Fruit fly (Drosophila melanogaster): ENCODE results near the gene CecA2.

The CecA2 gene

dm6 chr3R:30189836-30190235 lies 22.1 kb upstream of the CecA2 start (continued):
- TF ChIP-seq Hey (tag; optimal IDR thresholded peaks at IDR 0.05) (no peak), CG10366 (GFP tag; IDR thresholded peaks at IDR 0.05) (peak; percentile 78), CG10543 (GFP tag; optimal IDR thresholded peaks at IDR 0.05) (no peak), ato (GFP tag; IDR thresholded peaks at IDR 0.05; ENCODE audit: partially characterized antibody) (no peak), Meics (GFP tag; optimal IDR thresholded peaks at IDR 0.05) (peak; percentile 66), wek (GFP tag; optimal IDR thresholded peaks at IDR 0.05) (peak; percentile 28), CG9727 (GFP tag; optimal IDR thresholded peaks at IDR 0.05) (peak; percentile 56), CG9215 (GFP tag; IDR thresholded peaks at IDR 0.05) (peak; percentile 63; the same call in 1 of the 2 replicates), esg (GFP tag; conservative IDR thresholded peaks at IDR 0.05) (peak; percentile 80), CG3065 (GFP tag; optimal IDR thresholded peaks at IDR 0.05) (no peak), fd102C (GFP tag; optimal IDR thresholded peaks at IDR 0.05) (no peak), cad (GFP tag; optimal IDR thresholded peaks at IDR 0.05) (no peak), CG17385 (GFP tag; optimal IDR thresholded peaks at IDR 0.05) (peak; percentile 71), luna (GFP tag; optimal IDR thresholded peaks at IDR 0.05) (no peak), CG4424 (GFP tag; optimal IDR thresholded peaks at IDR 0.05) (peak; percentile 62), gem (tag; optimal IDR thresholded peaks at IDR 0.05) (peak; percentile 83), exex (tag; optimal IDR thresholded peaks at IDR 0.05) (peak; percentile 15), pita (GFP tag; optimal IDR thresholded peaks at IDR 0.05) (no peak), mam (GFP tag; optimal IDR thresholded peaks at IDR 0.05) (peak; percentile 20), HmgZ (tag; optimal IDR thresholded peaks at IDR 0.05) (peak; percentile 40), CG10431 (GFP tag; optimal IDR thresholded peaks at IDR 0.05) (no peak), gce (GFP tag; IDR thresholded peaks at IDR 0.05) (peak; percentile 75; the same call in 1 of the 3 replicates), peb (GFP tag; IDR thresholded peaks at IDR 0.05) (peak; percentile 59; the same call in 1 of the 2 replicates), tup (GFP tag; optimal IDR thresholded peaks at IDR 0.05) (no peak), schlank (tag; optimal IDR thresholded peaks at IDR 0.05) (no peak), tap (tag; optimal IDR thresholded peaks at IDR 0.05) (peak; percentile 78), Elba2 (GFP tag; optimal IDR thresholded peaks at IDR 0.05) (no peak), Dfd (GFP tag; optimal IDR thresholded peaks at IDR 0.05) (no peak), Aef1 (GFP tag; IDR thresholded peaks at IDR 0.05) (peak; percentile 79), Mes4 (GFP tag; optimal IDR thresholded peaks at IDR 0.05) (peak; percentile 44), corto (GFP tag; optimal IDR thresholded peaks at IDR 0.05) (no peak), CG2129 (GFP tag; IDR thresholded peaks at IDR 0.05; ENCODE audit: partially characterized antibody) (no peak), CG10462 (GFP tag; optimal IDR thresholded peaks at IDR 0.05) (peak; percentile 16), ems (GFP tag; optimal IDR thresholded peaks at IDR 0.05) (peak; percentile 24), CG43689 (GFP tag; IDR thresholded peaks at IDR 0.05) (peak; percentile 58), Hand (GFP tag; optimal IDR thresholded peaks at IDR 0.05) (no peak), CG17568 (GFP tag; optimal IDR thresholded peaks at IDR 0.05) (peak; percentile 30), croc (GFP tag; conservative IDR thresholded peaks at IDR 0.05) (peak; percentile 65), Hr39 (optimal IDR thresholded peaks at IDR 0.05) (no peak), fd3F (GFP tag; optimal IDR thresholded peaks at IDR 0.05) (peak; percentile 53), ro (GFP tag; IDR thresholded peaks at IDR 0.05) (peak; percentile 67), da (GFP tag; optimal IDR thresholded peaks at IDR 0.05) (no peak), CG17359 (tag; optimal IDR thresholded peaks at IDR 0.05) (peak; percentile 85), z (GFP tag; IDR thresholded peaks at IDR 0.05) (no peak), HLH54F (GFP tag; optimal IDR thresholded peaks at IDR 0.05) (peak; percentile 50), Stat92E (GFP tag; optimal IDR thresholded peaks at IDR 0.05) (no peak), NC2α (GFP tag; optimal IDR thresholded peaks at IDR 0.05) (no peak), sr (GFP tag; IDR thresholded peaks at IDR 0.05) (peak; percentile 57; the same call in 1 of the 3 replicates), Sox100B (GFP tag; optimal IDR thresholded peaks at IDR 0.05) (peak; percentile 71), CG14667 (GFP tag; IDR thresholded peaks at IDR 0.05) (peak; percentile 71), CG7556 (GFP tag; optimal IDR thresholded peaks at IDR 0.05) (peak; percentile 54), CG3995 (GFP tag; optimal IDR thresholded peaks at IDR 0.05) (no peak)

Data from whole organism, embryonic.